Fruit fly (Drosophila melanogaster): ENCODE data around the gene Or65a.

Or65a gene

DNA sequence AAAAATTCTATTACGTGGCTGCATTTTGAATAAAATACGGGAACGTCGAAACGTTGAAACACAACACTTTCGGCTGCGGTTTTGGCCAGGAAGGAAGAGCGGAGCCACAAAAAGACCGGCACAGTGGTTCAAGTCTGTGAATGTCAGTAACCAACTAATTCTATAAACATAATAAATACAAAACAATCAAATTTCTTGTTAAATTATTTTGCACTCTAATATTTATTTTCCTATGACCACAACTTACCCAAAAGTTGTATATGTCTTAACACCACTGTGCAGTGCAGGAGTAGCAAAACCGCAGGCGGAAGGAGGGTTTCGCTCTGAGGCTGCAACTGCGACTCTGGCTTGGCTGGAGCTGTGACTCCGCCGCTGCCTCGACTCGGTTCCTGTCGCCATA is 43.2 kb downstream of the Or65a start (continued):
- TF ChIP-seq fd85E (GFP tag; optimal IDR thresholded peaks at IDR 0.05), result peak; percentile 48
- peak; percentile 58 for TF ChIP-seq CG3032 (tag; optimal IDR thresholded peaks at IDR 0.05)
- peak; percentile 68 for TF ChIP-seq vri (GFP tag; optimal IDR thresholded peaks at IDR 0.05)
- TF ChIP-seq Ets96B (tag; optimal IDR thresholded peaks at IDR 0.05), result peak; percentile 83
- TF ChIP-seq fkh (GFP tag; optimal IDR thresholded peaks at IDR 0.05), result no peak
- TF ChIP-seq CG6792 (GFP tag; optimal IDR thresholded peaks at IDR 0.05), result peak; percentile 76
- peak; percentile 58 for TF ChIP-seq fd59A (GFP tag; optimal IDR thresholded peaks at IDR 0.05)
- peak; percentile 42 for TF ChIP-seq Sox15 (GFP tag; optimal IDR thresholded peaks at IDR 0.05)
- no peak for TF ChIP-seq CG4318 (GFP tag; optimal IDR thresholded peaks at IDR 0.05)
- peak; percentile 36 for TF ChIP-seq CG8319 (GFP tag; optimal IDR thresholded peaks at IDR 0.05)
- no peak for TF ChIP-seq Lpt (GFP tag; optimal IDR thresholded peaks at IDR 0.05)
- TF ChIP-seq CG6163 (GFP tag; IDR thresholded peaks at IDR 0.05), result peak; percentile 81
- no peak for TF ChIP-seq Gug (GFP tag; IDR thresholded peaks at IDR 0.05)
- peak; percentile 32 for TF ChIP-seq Eip93F (GFP tag; optimal IDR thresholded peaks at IDR 0.05)
- TF ChIP-seq net (GFP tag; optimal IDR thresholded peaks at IDR 0.05), result peak; percentile 65
- TF ChIP-seq cyc (GFP tag; optimal IDR thresholded peaks at IDR 0.05), result peak; percentile 78

DNA sequence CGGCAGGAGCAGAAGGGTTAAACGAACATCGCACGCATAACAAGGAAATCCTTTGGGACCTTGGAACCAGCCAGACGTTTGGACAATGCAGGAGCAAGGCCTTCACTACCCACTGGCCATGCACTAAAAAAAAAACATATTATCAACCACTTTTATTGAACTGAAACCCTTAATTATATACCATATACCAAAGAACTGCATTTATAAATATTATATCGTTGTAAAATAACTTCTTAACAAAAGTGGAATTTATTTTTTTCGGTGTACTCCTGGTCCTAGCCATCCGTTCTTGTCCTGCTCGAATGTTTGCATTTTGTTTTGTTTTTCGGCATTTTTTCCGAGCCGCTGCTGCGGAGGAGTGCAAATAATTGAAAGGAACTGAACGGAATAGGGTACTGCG is 43.8 kb downstream of the Or65a start:
- TF ChIP-seq Eip75B (GFP tag; optimal IDR thresholded peaks at IDR 0.05), result peak; percentile 10
- peak; percentile 36 for TF ChIP-seq Smox (GFP tag; optimal IDR thresholded peaks at IDR 0.05)
- no peak for TF ChIP-seq net (GFP tag; optimal IDR thresholded peaks at IDR 0.05)
- no peak for TF ChIP-seq fkh (GFP tag; optimal IDR thresholded peaks at IDR 0.05)
- TF ChIP-seq CG11902 (GFP tag; optimal IDR thresholded peaks at IDR 0.05), result peak; percentile 24
- TF ChIP-seq Sox14 (GFP tag; optimal IDR thresholded peaks at IDR 0.05), result peak; percentile 3
- TF ChIP-seq fd59A (GFP tag; optimal IDR thresholded peaks at IDR 0.05), result peak; percentile 51
- TF ChIP-seq spab (GFP tag; optimal IDR thresholded peaks at IDR 0.05), result peak; percentile 52
- peak; percentile 59 for TF ChIP-seq CG6808 (GFP tag; optimal IDR thresholded peaks at IDR 0.05)
- TF ChIP-seq CG6163 (GFP tag; IDR thresholded peaks at IDR 0.05), result peak; percentile 51; the same call in 2 of the 3 replicates
- no peak for TF ChIP-seq lz (GFP tag; optimal IDR thresholded peaks at IDR 0.05)
- TF ChIP-seq CG11294 (GFP tag; IDR thresholded peaks at IDR 0.05), result no peak
- peak; percentile 27 for TF ChIP-seq CG8632 (GFP tag; optimal IDR thresholded peaks at IDR 0.05)
- no peak for TF ChIP-seq Lpt (GFP tag; optimal IDR thresholded peaks at IDR 0.05)
- TF ChIP-seq Ets96B (tag; optimal IDR thresholded peaks at IDR 0.05), result peak; percentile 56
- peak; percentile 44 for TF ChIP-seq acj6 (GFP tag; optimal IDR thresholded peaks at IDR 0.05)
- TF ChIP-seq CG16779 (tag; optimal IDR thresholded peaks at IDR 0.05), result no peak
- TF ChIP-seq salr (GFP tag; optimal IDR thresholded peaks at IDR 0.05), result peak in 1 of 2 experiments; percentile 9
- no peak for TF ChIP-seq CG6276 (GFP tag; optimal IDR thresholded peaks at IDR 0.05)
- no peak for TF ChIP-seq CG15336 (GFP tag; IDR thresholded peaks at IDR 0.05)
- peak; percentile 63 for TF ChIP-seq CG3919 (GFP tag; optimal IDR thresholded peaks at IDR 0.05)
- peak; percentile 40 for TF ChIP-seq achi (GFP tag; optimal IDR thresholded peaks at IDR 0.05)
- peak; percentile 43 for TF ChIP-seq CG34406 (GFP tag; optimal IDR thresholded peaks at IDR 0.05)
- no peak for TF ChIP-seq CG4318 (GFP tag; optimal IDR thresholded peaks at IDR 0.05)
- TF ChIP-seq topi (GFP tag; optimal IDR thresholded peaks at IDR 0.05), result peak; percentile 59
- TF ChIP-seq CG1621 (tag; optimal IDR thresholded peaks at IDR 0.05), result peak; percentile 6
- peak; percentile 47 for TF ChIP-seq CG10631 (GFP tag; optimal IDR thresholded peaks at IDR 0.05)
- peak; percentile 54 for TF ChIP-seq cyc (GFP tag; optimal IDR thresholded peaks at IDR 0.05)
- peak; percentile 43 for TF ChIP-seq CG11762 (GFP tag; optimal IDR thresholded peaks at IDR 0.05; ENCODE audit: insufficient read depth)
- TF ChIP-seq pdm3 (GFP tag; optimal IDR thresholded peaks at IDR 0.05), result peak; percentile 23
- no peak for TF ChIP-seq dac (GFP tag; optimal IDR thresholded peaks at IDR 0.05)
- peak; percentile 0 for TF ChIP-seq esn (GFP tag; optimal IDR thresholded peaks at IDR 0.05)
- no peak for TF ChIP-seq CG6792 (GFP tag; optimal IDR thresholded peaks at IDR 0.05)
- TF ChIP-seq CG7368 (GFP tag; optimal IDR thresholded peaks at IDR 0.05), result peak; percentile 36
- no peak for TF ChIP-seq Ets21C (GFP tag; optimal IDR thresholded peaks at IDR 0.05)
- peak; percentile 19 for TF ChIP-seq Sox102F (GFP tag; optimal IDR thresholded peaks at IDR 0.05)
- TF ChIP-seq Hr39 (GFP tag; optimal IDR thresholded peaks at IDR 0.05), result peak; percentile 19
- peak; percentile 48 for TF ChIP-seq Met (GFP tag; optimal IDR thresholded peaks at IDR 0.05)
- TF ChIP-seq dsx (GFP tag; optimal IDR thresholded peaks at IDR 0.05; ENCODE audit: poor library complexity, severe bottlenecking), result peak; percentile 33
- peak; percentile 27 for TF ChIP-seq CG8319 (GFP tag; optimal IDR thresholded peaks at IDR 0.05)
- TF ChIP-seq eg (GFP tag; IDR thresholded peaks at IDR 0.05), result no peak
- peak; percentile 16 to 47 for TF ChIP-seq ss (GFP tag; optimal IDR thresholded peaks at IDR 0.05)
- no peak for TF ChIP-seq CG6854 (GFP tag; optimal IDR thresholded peaks at IDR 0.05)
